Worm (Caenorhabditis elegans) whole organism, young adult: ENCODE data around the gene clc-28.
A peak's percentile ranks its signal among the peaks of the same experiment; 100 is the strongest.

ENCODE experiments used
- B0336.3 ChIP-seq: fragments of 200-800 bp; sonication (Bioruptor generic); IDR thresholded peaks from 2 replicates; pipeline ENCODE4 v1.3.6; 2022; ENCODE audit warnings: missing genetic modification characterization, missing compliant biosample characterization
- C06A6.2 ChIP-seq: fragments of 200-800 bp; sonication (Bioruptor generic); conservative IDR thresholded peaks from 2 replicates; pipeline ENCODE4 v1.3.6; 2022; ENCODE audit warnings: missing genetic modification characterization, missing compliant biosample characterization
- F52B5.7 ChIP-seq: sonication (generic microtip); optimal IDR thresholded peaks from 2 replicates; lab custom pipeline; 2016; ENCODE audit warnings: mild to moderate bottlenecking, missing genetic modification characterization, missing compliant biosample characterization
- F55B11.4 ChIP-seq: sonication (generic microtip); optimal IDR thresholded peaks from 2 replicates; lab custom pipeline; 2016; ENCODE audit warnings: missing compliant biosample characterization, missing genetic modification characterization, borderline replicate concordance; ENCODE audit not compliant: insufficient read depth
- F57C9.4 ChIP-seq: sonication (generic microtip); optimal IDR thresholded peaks from 2 replicates; lab custom pipeline; 2017; ENCODE audit warnings: mild to moderate bottlenecking, missing genetic modification characterization, missing compliant biosample characterization
- Y56A3A.18 ChIP-seq: fragments of 200-800 bp; sonication (Bioruptor generic); IDR thresholded peaks from 2 replicates; pipeline ENCODE4 v1.3.6; 2022; ENCODE audit warnings: missing genetic modification reagents, missing genetic modification characterization, missing compliant biosample characterization
- Y67H2A.10 ChIP-seq: fragments of 200-800 bp; sonication (Bioruptor generic); conservative IDR thresholded peaks from 2 replicates; pipeline ENCODE4 v1.3.6; 2022; ENCODE audit warnings: missing genetic modification reagents, missing genetic modification characterization, missing compliant biosample characterization
- Y79H2A.3 ChIP-seq: fragments of 200-800 bp; sonication (Bioruptor generic); conservative IDR thresholded peaks from 2 replicates; pipeline ENCODE4 v1.3.6; 2022; ENCODE audit warnings: missing genetic modification reagents, missing genetic modification characterization, missing compliant biosample characterization
- atf-7 ChIP-seq: sonication (generic microtip); optimal IDR thresholded peaks from 2 replicates; lab custom pipeline; 2017; ENCODE audit warnings: mild to moderate bottlenecking, missing genetic modification characterization, missing compliant biosample characterization
- attf-5 ChIP-seq: fragments of 200-800 bp; sonication (Bioruptor generic); optimal IDR thresholded peaks from 2 replicates; lab custom pipeline; 2018; ENCODE audit warnings: mild to moderate bottlenecking, missing genetic modification characterization, missing compliant biosample characterization
- ceh-79 ChIP-seq: sonication (generic microtip); optimal IDR thresholded peaks from 2 replicates; lab custom pipeline; 2017; ENCODE audit warnings: mild to moderate bottlenecking, missing genetic modification characterization, missing compliant biosample characterization
- chd-7 ChIP-seq: sonication (generic microtip); optimal IDR thresholded peaks from 2 replicates; lab custom pipeline; 2016; ENCODE audit warnings: mild to moderate bottlenecking, missing genetic modification characterization, moderate library complexity, missing compliant biosample characterization
- efl-1 ChIP-seq: fragments of 150-350 bp; optimal IDR thresholded peaks from 2 replicates; lab custom pipeline; 2014; ENCODE audit warnings: missing biosample characterization, missing genetic modification reagents, missing genetic modification characterization
- egl-18 ChIP-seq: fragments of 200-800 bp; sonication (Bioruptor generic); IDR thresholded peaks from 2 replicates; pipeline ENCODE4 v1.3.6; 2022; ENCODE audit warnings: missing genetic modification reagents, missing genetic modification characterization, missing compliant biosample characterization
- egl-44 ChIP-seq: fragments of 200-800 bp; sonication (Bioruptor generic); IDR thresholded peaks from 2 replicates; pipeline ENCODE4 v1.3.6; 2022; ENCODE audit warnings: missing genetic modification reagents, missing genetic modification characterization, missing compliant biosample characterization
- ets-4 ChIP-seq: fragments of 200-800 bp; sonication (Bioruptor generic); optimal IDR thresholded peaks from 2 replicates; lab custom pipeline; 2018; ENCODE audit warnings: mild to moderate bottlenecking, missing genetic modification characterization, missing compliant biosample characterization
- gei-17 ChIP-seq: fragments of 200-800 bp; sonication (Bioruptor generic); optimal IDR thresholded peaks from 2 replicates; lab custom pipeline; 2018; ENCODE audit warnings: mild to moderate bottlenecking, missing genetic modification characterization, missing compliant biosample characterization
- hmg-1.2 ChIP-seq: fragments of 200-800 bp; sonication (Bioruptor generic); IDR thresholded peaks from 2 replicates; pipeline ENCODE4 v1.3.6; 2022; ENCODE audit warnings: missing genetic modification reagents, missing genetic modification characterization, missing compliant biosample characterization
- hrde-1 ChIP-seq: sonication (generic microtip); optimal IDR thresholded peaks from 2 replicates; lab custom pipeline; 2016; ENCODE audit warnings: missing genetic modification characterization, mild to moderate bottlenecking, missing compliant biosample characterization, moderate library complexity, missing genotype, missing genetic modification reagents, borderline replicate concordance
- lag-1 ChIP-seq: fragments of 200-800 bp; sonication (Bioruptor generic); IDR thresholded peaks from 2 replicates; pipeline ENCODE4 v1.3.6; 2022; ENCODE audit warnings: missing genetic modification reagents, missing genetic modification characterization, missing compliant biosample characterization
- let-607 ChIP-seq, 2 experiments: fragments of 200-800 bp in 1 of 2; sonication (Bioruptor generic) in 1 of 2; sonication (generic microtip) in 1 of 2; optimal IDR thresholded peaks; 2 replicates each; lab custom pipeline; 2016 to 2018; ENCODE audit warnings: mild to moderate bottlenecking in 2 of 2, missing compliant biosample characterization in 2 of 2, missing genetic modification characterization in 2 of 2, moderate library complexity in 2 of 2, missing genotype in 1 of 2
- lin-35 ChIP-seq, 3 experiments: fragments of 150-350 bp in 2 of 3; sonication (generic microtip) in 1 of 3; optimal IDR thresholded peaks; 2 replicates each; lab custom pipeline; 2014 to 2018; ENCODE audit warnings: missing biosample characterization in 3 of 3, missing genetic modification characterization in 3 of 3, missing genetic modification reagents in 3 of 3
- lin-40 ChIP-seq: sonication (generic microtip); optimal IDR thresholded peaks from 2 replicates; lab custom pipeline; 2016; ENCODE audit warnings: missing genetic modification characterization, mild to moderate bottlenecking, missing compliant biosample characterization, missing genotype, missing genetic modification reagents
- lin-54 ChIP-seq: fragments of 200-800 bp; sonication (Bioruptor generic); optimal IDR thresholded peaks from 2 replicates; lab custom pipeline; 2018; ENCODE audit warnings: mild to moderate bottlenecking, missing genetic modification characterization, missing compliant biosample characterization
- lsl-1 ChIP-seq: fragments of 200-800 bp; sonication (Bioruptor generic); optimal IDR thresholded peaks from 2 replicates; lab custom pipeline; 2018; ENCODE audit warnings: mild to moderate bottlenecking, missing genetic modification characterization, moderate library complexity, missing compliant biosample characterization
- lsy-27 ChIP-seq: sonication (generic microtip); optimal IDR thresholded peaks from 2 replicates; lab custom pipeline; 2017; ENCODE audit warnings: missing genetic modification characterization, mild to moderate bottlenecking, missing compliant biosample characterization, antibody characterized with exemption, missing genotype, borderline replicate concordance; ENCODE audit not compliant: insufficient read depth
- madf-10 ChIP-seq: sonication (generic microtip); optimal IDR thresholded peaks from 2 replicates; lab custom pipeline; 2016; ENCODE audit warnings: mild to moderate bottlenecking, missing genetic modification characterization, missing compliant biosample characterization
- madf-3 ChIP-seq: fragments of 200-800 bp; sonication (Bioruptor generic); IDR thresholded peaks from 2 replicates; pipeline ENCODE4 v1.3.6; 2022; ENCODE audit warnings: missing genetic modification reagents, missing genetic modification characterization, missing compliant biosample characterization
- madf-8 ChIP-seq: fragments of 200-800 bp; sonication (Bioruptor generic); conservative IDR thresholded peaks from 2 replicates; pipeline ENCODE4 v1.3.6; 2022; ENCODE audit warnings: missing genetic modification reagents, missing genetic modification characterization, missing compliant biosample characterization
- mes-4 ChIP-seq: sonication (generic microtip); optimal IDR thresholded peaks from 2 replicates; lab custom pipeline; 2016; ENCODE audit warnings: missing genotype, missing genetic modification characterization, missing compliant biosample characterization
- nhr-27 ChIP-seq: fragments of 200-800 bp; sonication (Bioruptor generic); optimal IDR thresholded peaks from 2 replicates; lab custom pipeline; 2018; ENCODE audit warnings: mild to moderate bottlenecking, missing genetic modification characterization, moderate library complexity, missing compliant biosample characterization
- nhr-80 ChIP-seq: sonication (generic microtip); optimal IDR thresholded peaks from 2 replicates; lab custom pipeline; 2016; ENCODE audit warnings: missing genetic modification characterization, missing compliant biosample characterization
- pha-4 ChIP-seq: fragments of 150-350 bp; sonication (generic microtip); optimal IDR thresholded peaks from 2 replicates; lab custom pipeline; 2014; ENCODE audit warnings: missing biosample characterization, missing genetic modification reagents, missing genetic modification characterization
- repo-1 ChIP-seq: sonication (generic microtip); optimal IDR thresholded peaks from 2 replicates; lab custom pipeline; 2017; ENCODE audit warnings: mild to moderate bottlenecking, missing genetic modification characterization, missing compliant biosample characterization
- sea-2 ChIP-seq: fragments of 200-800 bp; sonication (Bioruptor generic); IDR thresholded peaks from 2 replicates; pipeline ENCODE4 v1.3.6; 2022; ENCODE audit warnings: missing genetic modification characterization, missing compliant biosample characterization
- snpc-1.3 ChIP-seq: sonication (generic microtip); optimal IDR thresholded peaks from 2 replicates; lab custom pipeline; 2017; ENCODE audit warnings: missing genetic modification characterization, mild to moderate bottlenecking, missing compliant biosample characterization, antibody characterized with exemption, moderate library complexity, missing genotype, missing genetic modification reagents; ENCODE audit not compliant: insufficient read depth
- snpc-3.4 ChIP-seq: sonication (generic microtip); optimal IDR thresholded peaks from 2 replicates; lab custom pipeline; 2017; ENCODE audit warnings: missing genetic modification characterization, mild to moderate bottlenecking, missing compliant biosample characterization, antibody characterized with exemption, moderate library complexity, missing genotype, missing genetic modification reagents
- snpc-4 ChIP-seq, 5 experiments: fragments of 150-350 bp in 1 of 5; sonication (generic microtip) in 4 of 5; optimal IDR thresholded peaks; 2 replicates each; lab custom pipeline; 2014 to 2018; ENCODE audit warnings: missing genetic modification characterization in 5 of 5, missing biosample characterization in 3 of 5, antibody characterized with exemption in 2 of 5, mild to moderate bottlenecking in 2 of 5, missing compliant biosample characterization in 2 of 5, missing genotype in 2 of 5, moderate library complexity in 2 of 5, missing genetic modification reagents in 1 of 5
- somi-1 ChIP-seq: fragments of 200-800 bp; sonication (Bioruptor generic); optimal IDR thresholded peaks from 2 replicates; lab custom pipeline; 2018; ENCODE audit warnings: mild to moderate bottlenecking, missing genetic modification characterization, missing compliant biosample characterization
- tbp1 ChIP-seq: fragments of 200-800 bp; sonication (Bioruptor generic); optimal IDR thresholded peaks from 2 replicates; lab custom pipeline; 2018; ENCODE audit warnings: mild to moderate bottlenecking, missing genetic modification characterization, missing compliant biosample characterization
- tbx-9 ChIP-seq: sonication (generic microtip); optimal IDR thresholded peaks from 2 replicates; lab custom pipeline; 2016; ENCODE audit warnings: borderline replicate concordance, missing genetic modification characterization, inconsistent platforms, missing compliant biosample characterization
- tlf-1 ChIP-seq: fragments of 200-800 bp; sonication (Bioruptor generic); optimal IDR thresholded peaks from 2 replicates; lab custom pipeline; 2018; ENCODE audit warnings: mild to moderate bottlenecking, missing genetic modification characterization, missing compliant biosample characterization
- ztf-22 ChIP-seq: fragments of 200-800 bp; sonication (Bioruptor generic); optimal IDR thresholded peaks from 2 replicates; lab custom pipeline; 2018; ENCODE audit warnings: mild to moderate bottlenecking, missing genetic modification characterization, moderate library complexity, missing compliant biosample characterization
- ztf-26 ChIP-seq: sonication (generic microtip); optimal IDR thresholded peaks from 2 replicates; lab custom pipeline; 2017; ENCODE audit warnings: missing genetic modification characterization, missing compliant biosample characterization

Gene clc-28

DNA sequence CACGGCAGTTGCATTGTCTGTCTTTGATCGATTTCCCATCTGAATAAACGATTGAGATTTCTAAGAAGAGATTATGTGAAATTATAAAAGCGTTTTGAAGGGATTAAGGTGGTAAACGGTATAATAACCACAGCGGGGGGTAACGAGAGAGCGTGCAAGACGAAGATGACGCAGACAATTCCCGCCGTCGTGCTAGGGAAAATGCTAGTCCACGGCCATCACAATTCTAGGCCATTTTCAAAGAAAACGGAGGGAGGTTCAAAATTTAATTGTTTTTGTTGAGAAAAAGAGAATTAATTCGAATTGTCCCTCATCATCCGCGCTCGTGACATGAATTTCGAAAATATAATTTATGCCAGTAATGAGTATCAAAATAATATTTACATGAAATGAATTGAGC lies 20.2 kb downstream of the clc-28 start, which contains the start of gene F10E9.11 (continued):
- TF ChIP-seq F55B11.4 (tag; lab: Kevin White, UChicago) (no peak), madf-10 (tag; lab: Kevin White, UChicago) (peak; percentile 66), tbx-9 (tag; lab: Kevin White, UChicago) (no peak), lsy-27 (tag; lab: Kevin White, UChicago) (no peak), ztf-26 (tag; lab: Kevin White, UChicago) (no peak), lag-1 (GFP tag; lab: Robert Waterston, UW) (no peak), let-607 (tag; optimal IDR thresholded peaks at IDR 0.05; lab: Kevin White, UChicago) (peak in 1 of 2 experiments; percentile 33), sea-2 (GFP tag; lab: Robert Waterston, UW) (no peak), hrde-1 (tag; lab: Kevin White, UChicago) (no peak), egl-44 (GFP tag; lab: Robert Waterston, UW) (no peak), ceh-79 (no peak), nhr-27 (tag; lab: Kevin White, UChicago) (no peak)
- TF ChIP-seq, all 124 proteins: peak for 59

DNA sequence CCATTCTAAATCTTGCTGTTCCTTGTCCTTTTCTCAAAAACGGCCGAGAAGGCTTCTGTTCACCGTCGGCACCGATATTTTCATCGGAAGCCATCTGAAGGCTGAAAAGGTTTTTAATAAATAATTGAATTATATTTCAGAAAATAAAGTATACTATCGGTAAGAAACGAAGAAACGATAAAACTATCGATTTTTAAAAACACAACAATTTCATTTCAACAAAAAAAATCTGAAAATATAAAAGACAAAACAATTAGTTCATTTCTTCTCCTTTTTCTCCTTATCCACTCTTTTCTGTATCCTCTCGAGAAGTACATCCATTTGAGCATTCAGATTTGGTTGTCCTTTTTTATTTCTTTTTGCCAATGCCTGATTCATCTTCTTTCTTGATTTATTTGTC lies 20.8 kb downstream of the clc-28 start, which contains the start of gene sas-4:
Gene sas-4 (minus strand): TSS at position 101 of the 400 bp plus-strand sequence.
- TF ChIP-seq ztf-22 (GFP tag; lab: Kevin White, UChicago) (no peak), F52B5.7 (tag; lab: Kevin White, UChicago) (no peak), Y56A3A.18 (GFP tag; lab: Robert Waterston, UW) (no peak), gei-17 (GFP tag; lab: Kevin White, UChicago) (no peak), tbp1 (GFP tag; lab: Kevin White, UChicago) (no peak), mes-4 (no peak), repo-1 (no peak), C06A6.2 (GFP tag; lab: Robert Waterston, UW) (no peak), chd-7 (tag; lab: Kevin White, UChicago) (no peak), efl-1 (no peak), lin-40 (tag; lab: Kevin White, UChicago) (no peak), tlf-1 (GFP tag; lab: Kevin White, UChicago) (no peak), egl-18 (GFP tag; lab: Robert Waterston, UW) (no peak), nhr-80 (tag; lab: Kevin White, UChicago) (no peak), F57C9.4 (tag; lab: Kevin White, UChicago) (no peak), snpc-3.4 (tag; lab: Kevin White, UChicago) (no peak), lin-35 (GFP tag; optimal IDR thresholded peaks at IDR 0.05; lab: Kevin White, UChicago) (no peak), atf-7 (tag; lab: Kevin White, UChicago) (no peak), snpc-1.3 (tag; lab: Kevin White, UChicago) (no peak), attf-5 (no peak)
- TF ChIP-seq, all 124 proteins: peak for 0

ce11 chrIII:8312393-8312792 lies 26.9 kb downstream of the clc-28 start, which contains the start of gene F10E9.2:
Gene F10E9.2, plus strand, starts transcription at chrIII:8312693.
- TF ChIP-seq madf-8 (GFP tag; lab: Robert Waterston, UW) (no peak), snpc-1.3 (tag; lab: Kevin White, UChicago) (no peak), snpc-4 (GFP tag; optimal IDR thresholded peaks at IDR 0.05; lab: Kevin White, UChicago) (no peak), snpc-4 (tag; optimal IDR thresholded peaks at IDR 0.05; lab: Kevin White, UChicago) (no peak), hmg-1.2 (GFP tag; lab: Robert Waterston, UW) (no peak), pha-4 (tag; lab: Kevin White, UChicago) (no peak), Y67H2A.10 (GFP tag; lab: Robert Waterston, UW) (no peak), Y79H2A.3 (GFP tag; lab: Robert Waterston, UW) (no peak), sea-2 (GFP tag; lab: Robert Waterston, UW) (no peak), B0336.3 (GFP tag; lab: Robert Waterston, UW) (no peak), lsl-1 (no peak), F52B5.7 (tag; lab: Kevin White, UChicago) (no peak), madf-3 (no peak), lin-54 (GFP tag; lab: Kevin White, UChicago) (no peak), ets-4 (no peak), somi-1 (GFP tag; lab: Kevin White, UChicago) (no peak)
